Worm (Caenorhabditis elegans): ENCODE measurements around the gene F23B2.7.
A peak's percentile ranks its signal among the peaks of the same experiment; 100 is the strongest.

The F23B2.7 gene

DNA sequence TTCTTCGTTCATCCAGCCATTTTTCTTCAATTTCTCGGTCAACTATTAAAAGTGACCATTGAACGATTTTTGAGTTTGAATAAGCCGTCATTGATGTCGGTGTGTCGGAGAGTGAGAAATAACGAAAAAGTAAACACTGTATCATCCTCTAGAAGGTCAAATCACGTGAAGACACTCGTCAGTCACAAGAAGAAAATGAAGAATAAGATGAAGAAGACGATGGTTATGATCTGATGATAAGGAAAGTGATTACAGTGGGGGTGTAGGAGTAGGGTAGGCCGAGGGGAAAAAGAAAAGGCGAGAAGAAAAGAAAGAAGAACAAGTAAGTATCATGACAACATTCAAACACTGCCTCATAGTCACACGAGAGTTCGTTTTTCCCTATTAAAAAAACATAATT is 47.9 kb downstream of the F23B2.7 start (continued):
- TF ChIP-seq duxl-1 (tag; optimal IDR thresholded peaks at IDR 0.05; ENCODE audit: poor library complexity) (no peak), aha-1 (tag) (no peak), unc-130 (GFP tag; optimal IDR thresholded peaks at IDR 0.05) (no peak), unc-62 (GFP tag; optimal IDR thresholded peaks at IDR 0.05 in 1 of 2) (peak in 1 of 2 experiments; percentile 92), unc-62 (tag; optimal IDR thresholded peaks at IDR 0.05) (no peak), nhr-237 (tag; optimal IDR thresholded peaks at IDR 0.05) (no peak), zag-1 (tag; optimal IDR thresholded peaks at IDR 0.05) (no peak), nhr-25 (tag; optimal IDR thresholded peaks at IDR 0.05; ENCODE audit: borderline replicate concordance, insufficient read depth) (peak; percentile 76), spr-1 (tag; optimal IDR thresholded peaks at IDR 0.05) (no peak), mes-2 (tag; optimal IDR thresholded peaks at IDR 0.05; ENCODE audit: poor library complexity, severe bottlenecking) (peak; percentile 31), F26F4.8 (GFP tag; conservative IDR thresholded peaks at IDR 0.05) (no peak), ctbp-1 (GFP tag; IDR thresholded peaks at IDR 0.05) (no peak), lir-3 (tag; optimal IDR thresholded peaks at IDR 0.05) (no peak), snpc-1.2 (GFP tag; IDR thresholded peaks at IDR 0.05) (no peak), ceh-44 (GFP tag; IDR thresholded peaks at IDR 0.05) (no peak), Y5F2A.4 (GFP tag; optimal IDR thresholded peaks at IDR 0.05) (no peak), lin-1 (GFP tag; IDR thresholded peaks at IDR 0.05) (0 out of 2 replicates have a peak, but pooled peaks have one; percentile 29), unc-39 (tag; optimal IDR thresholded peaks at IDR 0.05) (no peak), daf-8 (GFP tag; IDR thresholded peaks at IDR 0.05) (no peak), F10B5.3 (tag; optimal IDR thresholded peaks at IDR 0.05) (no peak), F37D6.2 (tag; optimal IDR thresholded peaks at IDR 0.05) (no peak), lin-38 (GFP tag; IDR thresholded peaks at IDR 0.05) (no peak; the same call in 1 of the 2 replicates), lin-29 (GFP tag; IDR thresholded peaks at IDR 0.05) (no peak), lin-15B (tag; optimal IDR thresholded peaks at IDR 0.05) (no peak), F44E2.7 (GFP tag; IDR thresholded peaks at IDR 0.05) (no peak), daf-16 (GFP tag; optimal IDR thresholded peaks at IDR 0.05) (no peak), daf-16 (tag; optimal IDR thresholded peaks at IDR 0.05) (peak; percentile 87), mxl-2 (GFP tag; conservative IDR thresholded peaks at IDR 0.05) (no peak), daf-19 (GFP tag; conservative IDR thresholded peaks at IDR 0.05) (no peak), aly-2 (tag; optimal IDR thresholded peaks at IDR 0.05) (no peak), skn-1 (tag; optimal IDR thresholded peaks at IDR 0.05) (no peak), ztf-7 (tag; optimal IDR thresholded peaks at IDR 0.05) (no peak), php-3 (GFP tag; IDR thresholded peaks at IDR 0.05) (0 out of 2 replicates have a peak, but pooled peaks have one; percentile 46), zip-2 (tag; optimal IDR thresholded peaks at IDR 0.05) (no peak), dpl-1 (GFP tag; optimal IDR thresholded peaks at IDR 0.05) (no peak), mdl-1 (tag; optimal IDR thresholded peaks at IDR 0.05) (peak; percentile 30 to 75), nhr-11 (tag; optimal IDR thresholded peaks at IDR 0.05) (no peak), set-16 (GFP tag; IDR thresholded peaks at IDR 0.05) (no peak; the same call in 1 of the 2 replicates), rbr-2 (tag; optimal IDR thresholded peaks at IDR 0.05) (no peak), lsy-2 (tag; optimal IDR thresholded peaks at IDR 0.05) (peak; percentile 44 to 58), nhr-28 (tag; optimal IDR thresholded peaks at IDR 0.05) (peak; percentile 90), jun-1 (tag; optimal IDR thresholded peaks at IDR 0.05) (no peak), R02D3.7 (tag; optimal IDR thresholded peaks at IDR 0.05) (no peak), pha-4 (GFP tag; IDR thresholded peaks at IDR 0.05) (0 out of 2 replicates have a peak, but pooled peaks have one; percentile 16), pha-4 (tag; optimal IDR thresholded peaks at IDR 0.05) (peak; percentile 73), nhr-41 (GFP tag; IDR thresholded peaks at IDR 0.05) (no peak), ama-1 (optimal IDR thresholded peaks at IDR 0.05) (no peak), spr-3 (GFP tag; optimal IDR thresholded peaks at IDR 0.05) (no peak), zfp-3 (GFP tag; conservative IDR thresholded peaks at IDR 0.05) (0 out of 2 replicates have a peak, but pooled peaks have one; percentile 34), ceh-20 (GFP tag; IDR thresholded peaks at IDR 0.05) (no peak), daf-12 (tag; optimal IDR thresholded peaks at IDR 0.05) (no peak), nhr-6 (tag; optimal IDR thresholded peaks at IDR 0.05) (peak; percentile 10), mep-1 (tag; optimal IDR thresholded peaks at IDR 0.05) (peak; percentile 79)
